Fruit fly (Drosophila melanogaster): ENCODE data around the gene CG3288.

The CG3288 gene

dm6 chr3L:20827962-20828361, 8.0 kb upstream of the CG3288 start:
- no peak for TF ChIP-seq CG17801 (GFP tag; optimal IDR thresholded peaks at IDR 0.05; ENCODE audit: partially characterized antibody)

DNA sequence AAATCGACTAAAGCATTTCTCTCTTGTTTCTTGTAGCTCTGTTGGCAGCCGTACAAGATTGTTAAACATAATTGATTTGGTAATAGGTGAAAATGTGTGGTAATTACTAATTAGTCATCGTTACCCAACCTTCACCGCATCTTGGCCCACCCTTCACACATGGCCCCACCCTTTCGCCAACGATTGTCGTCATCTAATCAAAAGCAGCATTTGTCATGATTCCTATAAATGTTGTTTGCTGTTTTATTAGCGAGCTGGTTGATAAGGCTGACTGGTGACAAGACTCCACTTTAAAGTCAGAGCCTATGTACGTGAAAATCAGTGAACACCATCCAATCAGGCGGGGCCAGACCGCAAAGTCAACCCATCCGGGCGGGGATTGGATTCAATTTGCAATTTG, 5.6 kb upstream of the CG3288 start:
- TF ChIP-seq CG17801 (GFP tag; optimal IDR thresholded peaks at IDR 0.05; ENCODE audit: partially characterized antibody), result no peak

- TF ChIP-seq CG17801 (GFP tag; optimal IDR thresholded peaks at IDR 0.05; ENCODE audit: partially characterized antibody), result no peak
Observed at dm6 chr3L:20834150-20834549, 1.8 kb upstream of the CG3288 start.

DNA sequence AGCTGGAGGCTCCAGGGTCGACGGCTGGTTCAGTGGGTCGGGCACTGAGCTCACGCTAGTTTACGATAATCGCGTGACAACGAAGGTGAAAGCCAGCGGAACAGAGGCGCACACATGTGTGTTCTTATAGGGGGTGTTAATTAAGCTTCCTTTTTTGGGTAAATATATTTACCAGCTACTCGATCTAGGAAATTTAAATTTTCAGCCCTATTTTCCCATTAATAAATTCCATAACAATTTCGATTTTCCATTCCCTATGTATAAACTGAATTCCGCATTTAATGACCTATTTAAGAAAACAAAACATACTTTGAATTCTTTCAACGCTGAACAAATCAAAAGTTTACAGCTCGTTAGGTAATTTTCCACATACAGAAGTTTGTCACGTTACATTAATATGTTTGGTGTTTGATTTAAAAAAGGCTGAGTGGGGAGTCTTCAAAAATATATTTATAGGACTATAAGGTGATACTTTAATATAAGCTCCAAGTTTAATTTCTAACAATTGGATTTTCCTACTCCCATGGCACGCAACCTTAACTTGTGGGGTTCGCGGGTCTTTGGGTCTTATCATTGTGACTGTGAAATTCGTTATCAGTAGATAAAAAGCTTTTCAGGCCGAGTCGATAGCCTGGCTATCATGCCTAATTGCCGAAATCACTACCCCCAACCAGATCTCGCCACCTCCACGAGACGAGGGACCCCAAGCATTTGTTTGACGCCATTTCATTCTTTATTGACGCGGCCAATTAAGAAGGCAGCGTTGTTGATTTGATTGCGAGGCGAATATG, 1.3 kb downstream of the CG3288 start, which contains the start of gene CG13255:
CG13255 (plus strand) TSS at position 449 of the 791 bp plus-strand sequence.
- TF ChIP-seq CG17801 (GFP tag; optimal IDR thresholded peaks at IDR 0.05; ENCODE audit: partially characterized antibody), result no peak

- TF ChIP-seq CG17801 (GFP tag; optimal IDR thresholded peaks at IDR 0.05; ENCODE audit: partially characterized antibody), result no peak
Observed at dm6 chr3L:20837831-20838301, 1.9 kb downstream of the CG3288 start.

DNA sequence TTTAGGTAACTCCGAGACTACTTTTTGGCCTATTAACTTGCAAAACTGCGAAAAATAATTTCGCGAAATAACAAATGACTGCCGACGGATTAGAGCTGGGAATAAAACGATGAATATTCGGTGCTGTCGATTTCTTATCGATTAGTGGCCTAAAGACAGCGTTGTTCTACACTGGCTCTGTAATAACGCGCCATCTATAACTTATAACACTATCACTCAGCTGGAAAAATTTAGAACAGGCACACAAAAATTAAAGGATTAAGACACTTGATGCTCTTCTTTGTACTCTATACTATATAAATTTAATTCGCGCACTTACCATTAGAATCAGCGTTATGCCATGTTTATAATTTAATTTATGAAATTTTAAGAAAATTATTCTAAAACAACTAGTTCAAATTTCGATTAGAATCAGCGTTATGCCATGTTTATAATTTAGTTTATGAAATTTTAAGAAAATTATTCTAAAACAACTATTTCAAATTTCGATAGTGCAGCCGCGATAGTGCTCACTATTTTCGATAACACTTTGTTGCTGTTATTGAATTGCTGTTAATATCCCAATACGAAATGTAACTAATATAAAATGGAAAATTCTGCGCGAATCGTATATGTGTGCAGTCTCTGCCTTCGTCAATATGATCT, 5.6 kb downstream of the CG3288 start, which contains the start of the genes CSN3 and CG11456:
CSN3 (minus strand) TSS at position 112 of the 645 bp plus-strand sequence.
CG11456 (plus strand) TSS at position 523 of the 645 bp plus-strand sequence.
- no peak for TF ChIP-seq CG17801 (GFP tag; optimal IDR thresholded peaks at IDR 0.05; ENCODE audit: partially characterized antibody)

DNA sequence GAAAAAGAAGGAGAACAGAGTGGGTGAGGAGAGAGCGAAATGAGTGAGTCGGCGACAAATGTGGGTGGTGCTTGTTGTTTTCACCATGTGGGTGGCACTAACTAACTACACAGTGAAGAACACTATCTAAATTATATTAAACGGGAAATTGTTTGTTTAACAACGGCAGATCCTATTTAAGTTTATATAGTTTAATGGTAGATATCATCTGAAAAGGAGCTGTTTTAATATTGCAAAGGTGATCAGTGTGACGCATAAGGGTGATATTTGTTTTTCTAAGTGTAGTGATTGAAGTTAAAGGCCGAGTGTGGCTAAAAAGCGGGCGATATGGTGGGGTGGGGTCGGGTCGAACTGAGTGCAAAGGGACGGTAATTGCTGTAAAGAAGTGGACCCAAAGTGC, 12.6 kb downstream of the CG3288 start:
- no peak for TF ChIP-seq CG17801 (GFP tag; optimal IDR thresholded peaks at IDR 0.05; ENCODE audit: partially characterized antibody)

- TF ChIP-seq CG17801 (GFP tag; optimal IDR thresholded peaks at IDR 0.05; ENCODE audit: partially characterized antibody), result no peak
Observed at dm6 chr3L:20857609-20858008, 21.6 kb downstream of the CG3288 start.

- TF ChIP-seq CG17801 (GFP tag; optimal IDR thresholded peaks at IDR 0.05; ENCODE audit: partially characterized antibody), result no peak
Observed at dm6 chr3L:20868995-20869394, 33.0 kb downstream of the CG3288 start.

- TF ChIP-seq CG17801 (GFP tag; optimal IDR thresholded peaks at IDR 0.05; ENCODE audit: partially characterized antibody), result no peak
Observed at dm6 chr3L:20883969-20884368, 48.0 kb downstream of the CG3288 start.

- TF ChIP-seq CG17801 (GFP tag; optimal IDR thresholded peaks at IDR 0.05; ENCODE audit: partially characterized antibody), result no peak
Observed at dm6 chr3L:20885172-20885571, 49.2 kb downstream of the CG3288 start, which contains the start of gene CG32432. TSS of gene CG32432 (minus strand) at chr3L:20885188.

Data from ovary, adult (tissue).